Worm (Caenorhabditis elegans) whole organism, young adult: Measurements from ENCODE around the gene kin-9.

ENCODE experiments used
- B0019.2 ChIP-seq: fragments of 200-800 bp; sonication (Bioruptor generic); conservative IDR thresholded peaks from 2 replicates; pipeline ENCODE4 v1.3.6; 2022; ENCODE audit warnings: missing genetic modification reagents, missing genetic modification characterization, missing compliant biosample characterization
- K11D2.4 ChIP-seq: fragments of 200-800 bp; sonication (Bioruptor generic); IDR thresholded peaks from 2 replicates; pipeline ENCODE4 v1.3.6; 2022; ENCODE audit warnings: missing genetic modification reagents, missing genetic modification characterization, missing compliant biosample characterization
- aptf-2 ChIP-seq: fragments of 200-800 bp; sonication (Bioruptor generic); conservative IDR thresholded peaks from 2 replicates; pipeline ENCODE4 v1.3.6; 2022; ENCODE audit warnings: missing genetic modification reagents, missing genetic modification characterization, missing compliant biosample characterization
- hrde-1 ChIP-seq: sonication (generic microtip); optimal IDR thresholded peaks from 2 replicates; lab custom pipeline; 2016; ENCODE audit warnings: missing genetic modification characterization, mild to moderate bottlenecking, missing compliant biosample characterization, moderate library complexity, missing genotype, missing genetic modification reagents, borderline replicate concordance
- nfyb-1 ChIP-seq: fragments of 200-800 bp; sonication (Bioruptor generic); IDR thresholded peaks from 2 replicates; pipeline ENCODE4 v1.3.6; 2022; ENCODE audit warnings: missing genetic modification reagents, missing genetic modification characterization, missing compliant biosample characterization
- pha-4 ChIP-seq: fragments of 150-350 bp; sonication (generic microtip); optimal IDR thresholded peaks from 2 replicates; lab custom pipeline; 2014; ENCODE audit warnings: missing biosample characterization, missing genetic modification reagents, missing genetic modification characterization

DNA sequence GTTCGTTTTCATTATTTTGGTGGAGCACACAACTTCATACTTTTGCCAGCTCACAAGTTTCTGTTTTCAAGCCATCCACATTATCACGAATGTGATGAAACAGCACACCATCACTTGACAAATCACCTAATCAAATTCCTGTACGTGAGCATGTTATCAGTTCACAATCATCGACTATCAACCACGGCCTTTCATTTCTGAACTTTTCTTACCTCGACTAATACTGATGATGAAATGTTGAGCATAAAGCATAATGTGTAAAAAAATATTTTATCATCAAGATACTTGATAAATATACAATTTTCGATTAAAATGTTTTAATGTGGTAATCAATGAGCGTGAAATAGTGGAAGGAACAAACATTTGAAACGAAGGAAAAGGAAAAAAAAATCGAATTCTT, 41.0 kb downstream of the kin-9 start:
- TF ChIP-seq aptf-2 (GFP tag; lab: Robert Waterston, UW) (no peak), pha-4 (tag; lab: Kevin White, UChicago) (no peak), K11D2.4 (no peak; the same call in 1 of the 2 replicates), hrde-1 (tag; lab: Kevin White, UChicago) (no peak), nfyb-1 (GFP tag; lab: Robert Waterston, UW) (no peak), B0019.2 (no peak)
